Worm (Caenorhabditis elegans) whole organism, L3 larva: ENCODE data around the gene T02H6.3.

ENCODE experiments used
- ZK546.5 ChIP-seq: sonication (generic microtip); optimal IDR thresholded peaks from 2 replicates; lab custom pipeline; 2017; ENCODE audit warnings: missing biosample characterization, missing genetic modification characterization
- elt-1 ChIP-seq: fragments of 150-350 bp; optimal IDR thresholded peaks from 2 replicates; lab custom pipeline; 2014; ENCODE audit warnings: missing biosample characterization, missing genetic modification characterization
- elt-3 ChIP-seq, 3 experiments: fragments of 150-350 bp in 1 of 3; sonication (generic microtip) in 2 of 3; optimal IDR thresholded peaks; 2 replicates in 2 of 3; 4 replicates in 1 of 3; lab custom pipeline; 2014 to 2017; ENCODE audit warnings: missing biosample characterization in 3 of 3, missing genetic modification characterization in 3 of 3
- jun-1 ChIP-seq: fragments of 150-350 bp; optimal IDR thresholded peaks from 2 replicates; lab custom pipeline; 2014; ENCODE audit warnings: missing biosample characterization, missing genetic modification reagents, missing genetic modification characterization
- lin-15B ChIP-seq: fragments of 150-350 bp; optimal IDR thresholded peaks from 2 replicates; lab custom pipeline; 2014; ENCODE audit warnings: missing biosample characterization, missing genetic modification characterization
- nhr-12 ChIP-seq: fragments of 150-350 bp; optimal IDR thresholded peaks from 2 replicates; lab custom pipeline; 2014; ENCODE audit warnings: missing biosample characterization, missing genetic modification characterization
- nhr-237 ChIP-seq: fragments of 150-350 bp; optimal IDR thresholded peaks from 2 replicates; lab custom pipeline; 2014; ENCODE audit warnings: missing biosample characterization, missing genetic modification characterization
- nhr-28 ChIP-seq: fragments of 150-350 bp; optimal IDR thresholded peaks from 2 replicates; lab custom pipeline; 2014; ENCODE audit warnings: missing biosample characterization, missing genetic modification characterization
- pha-4 ChIP-seq: fragments of 150-350 bp; optimal IDR thresholded peaks from 2 replicates; lab custom pipeline; 2014; ENCODE audit warnings: missing biosample characterization, missing genetic modification reagents, missing genetic modification characterization
- sea-2 ChIP-seq: fragments of 150-350 bp; sonication (generic microtip); optimal IDR thresholded peaks from 4 replicates; lab custom pipeline; 2014; ENCODE audit warnings: missing biosample characterization, missing genetic modification reagents, missing genetic modification characterization
- skn-1 ChIP-seq: fragments of 150-350 bp; optimal IDR thresholded peaks from 2 replicates; lab custom pipeline; 2014; ENCODE audit warnings: missing biosample characterization, missing genetic modification characterization
- ztf-4 ChIP-seq: fragments of 150-350 bp; optimal IDR thresholded peaks from 2 replicates; lab custom pipeline; 2014; ENCODE audit warnings: missing biosample characterization, missing genetic modification characterization

DNA sequence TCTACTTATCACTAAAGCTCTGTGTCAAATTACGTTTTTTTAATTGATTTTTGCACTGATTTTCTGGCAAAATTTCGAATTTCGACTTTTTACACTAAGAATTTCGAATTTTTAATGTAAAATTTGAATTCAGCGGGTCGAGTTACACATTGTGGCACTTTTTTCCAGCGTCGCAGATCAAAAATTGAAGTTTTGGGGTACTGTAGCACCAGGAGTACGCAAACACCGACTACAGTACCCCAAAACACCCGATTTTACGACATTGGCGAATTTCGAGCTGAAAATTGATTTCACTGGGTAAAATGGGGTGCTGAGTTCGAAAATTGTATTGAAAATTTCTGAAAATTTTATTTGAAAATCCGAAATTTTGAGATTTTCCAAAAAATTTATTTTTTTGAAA, 40.7 kb downstream of the T02H6.3 start:
- TF ChIP-seq nhr-28: no peak
- TF ChIP-seq nhr-12: no peak
- TF ChIP-seq sea-2 (GFP tag; lab: Kevin White, UChicago): no peak
- TF ChIP-seq lin-15B: no peak
- TF ChIP-seq jun-1 (tag; lab: Kevin White, UChicago): no peak
- TF ChIP-seq ZK546.5 (tag; lab: Kevin White, UChicago): no peak
- no peak for TF ChIP-seq elt-3 (tag; optimal IDR thresholded peaks at IDR 0.05; lab: Kevin White, UChicago)
- no peak for TF ChIP-seq ztf-4 (tag; lab: Kevin White, UChicago)
- TF ChIP-seq nhr-237 (tag; lab: Kevin White, UChicago): no peak
- no peak for TF ChIP-seq pha-4
- TF ChIP-seq skn-1: no peak
- no peak for TF ChIP-seq elt-1 (tag; lab: Kevin White, UChicago)
